Worm (Caenorhabditis elegans): ENCODE measurements around the gene nhr-212.

nhr-212 gene

DNA sequence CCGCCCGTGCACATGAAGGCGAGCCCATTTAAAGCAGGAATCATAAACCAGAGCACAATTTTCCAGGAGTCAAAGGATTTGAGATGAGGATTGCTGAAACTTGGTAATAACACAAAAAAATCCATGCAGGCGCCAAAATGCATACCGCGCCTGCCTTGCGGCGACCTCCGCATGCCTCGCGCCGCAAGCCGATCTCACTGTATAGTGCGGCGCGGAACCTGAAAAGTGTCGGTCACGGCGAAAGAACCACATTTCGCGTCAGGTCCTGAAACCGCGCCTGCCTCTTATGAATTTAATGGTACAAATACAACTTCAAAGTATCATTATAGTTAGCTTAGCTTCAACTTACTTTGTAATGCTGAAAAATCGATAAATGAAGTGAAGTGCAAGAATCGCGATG, 15.9 kb downstream of the nhr-212 start:
- no peak for TF ChIP-seq snpc-4 (GFP tag; optimal IDR thresholded peaks at IDR 0.05)
- TF ChIP-seq snpc-4 (tag; optimal IDR thresholded peaks at IDR 0.05), result peak in 1 of 4 experiments; percentile 1
- peak; percentile 73 for TF ChIP-seq zfh-2 (GFP tag; conservative IDR thresholded peaks at IDR 0.05)
- no peak for TF ChIP-seq ama-1 (optimal IDR thresholded peaks at IDR 0.05)
- TF ChIP-seq ama-1 (GFP tag; optimal IDR thresholded peaks at IDR 0.05), result no peak

DNA sequence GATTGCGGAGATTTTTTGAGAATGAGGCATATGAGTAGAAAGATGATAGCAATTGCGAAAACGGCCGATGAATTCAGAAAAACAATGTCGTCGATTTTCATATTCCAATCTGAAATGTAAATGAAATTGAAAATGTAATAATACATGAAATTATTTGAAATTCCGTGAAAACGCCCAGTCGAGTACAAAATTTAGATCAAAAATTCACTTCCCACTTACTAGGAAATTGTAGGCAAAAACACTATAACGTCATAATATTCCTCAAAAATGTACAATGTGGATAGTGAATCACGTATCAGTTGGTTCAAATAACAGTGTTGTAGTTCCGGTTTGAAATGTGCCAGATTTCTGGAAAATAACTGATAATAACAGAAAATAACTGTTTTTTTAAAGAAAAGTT, 16.6 kb downstream of the nhr-212 start, which contains the start of gene str-256:
str-256 (minus strand) TSS at position 101 of the 400 bp plus-strand sequence.
- TF ChIP-seq Y79H2A.3 (GFP tag; conservative IDR thresholded peaks at IDR 0.05) (no peak), ztf-28 (GFP tag; IDR thresholded peaks at IDR 0.05) (no peak), aptf-3 (GFP tag; IDR thresholded peaks at IDR 0.05) (no peak)

- TF ChIP-seq ztf-28 (GFP tag; IDR thresholded peaks at IDR 0.05), result no peak
- no peak for TF ChIP-seq madf-6 (GFP tag; IDR thresholded peaks at IDR 0.05)
- TF ChIP-seq dpff-1 (tag; optimal IDR thresholded peaks at IDR 0.05), result no peak
- no peak for TF ChIP-seq ets-4 (GFP tag; optimal IDR thresholded peaks at IDR 0.05)
- no peak for TF ChIP-seq nhr-179 (tag; optimal IDR thresholded peaks at IDR 0.05)
- no peak for TF ChIP-seq akir-1 (GFP tag; optimal IDR thresholded peaks at IDR 0.05)
- TF ChIP-seq bed-2 (GFP tag; IDR thresholded peaks at IDR 0.05), result no peak
- no peak for TF ChIP-seq unc-62 (GFP tag; optimal IDR thresholded peaks at IDR 0.05)
- no peak for TF ChIP-seq hlh-26 (GFP tag; conservative IDR thresholded peaks at IDR 0.05)
Measured at ce11 chrV:502803-503273, 18.2 kb downstream of the nhr-212 start, which contains the start of gene T01G6.10. Gene T01G6.10, minus strand, starts transcription at chrV:503223.

DNA sequence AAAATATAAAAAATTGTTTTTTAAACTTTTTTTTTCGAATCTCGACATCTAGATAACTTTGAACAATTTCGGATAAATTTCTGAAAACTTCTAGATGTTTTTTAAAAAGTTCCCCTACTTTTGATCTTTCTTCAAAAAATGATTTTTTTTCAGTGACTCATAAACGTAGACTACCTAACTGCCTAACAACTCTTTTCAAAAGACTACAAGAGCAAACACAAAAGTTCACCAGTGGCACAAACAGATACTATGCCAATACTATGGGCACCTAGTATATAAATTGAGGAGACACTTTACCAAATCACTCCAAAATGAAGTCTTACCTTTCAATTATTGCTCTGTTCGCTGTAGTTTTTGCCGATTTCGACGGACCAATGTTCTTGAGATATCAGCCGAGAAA, 19.1 kb downstream of the nhr-212 start, which contains the start of gene srlf-35:
srlf-35 (plus strand) TSS at position 301 of the 400 bp plus-strand sequence.
- TF ChIP-seq aptf-2 (GFP tag; conservative IDR thresholded peaks at IDR 0.05), result no peak

- TF ChIP-seq zim-3 (tag; optimal IDR thresholded peaks at IDR 0.05), result no peak
- TF ChIP-seq ceh-79 (tag; optimal IDR thresholded peaks at IDR 0.05), result no peak
- no peak for TF ChIP-seq dpl-1 (GFP tag; optimal IDR thresholded peaks at IDR 0.05)
Measured at ce11 chrV:505191-505590, 20.5 kb downstream of the nhr-212 start, which contains the start of gene srlf-19. Gene srlf-19, plus strand, starts transcription at chrV:505491.

ce11 chrV:512420-512819, 27.8 kb downstream of the nhr-212 start, which contains the start of gene srh-37:
Gene srh-37, minus strand, starts transcription at chrV:512520.
- no peak for TF ChIP-seq snpc-1.3 (tag; optimal IDR thresholded peaks at IDR 0.05; ENCODE audit: insufficient read depth)
- no peak for TF ChIP-seq ztf-6 (GFP tag; IDR thresholded peaks at IDR 0.05)
- no peak for TF ChIP-seq attf-5 (GFP tag; optimal IDR thresholded peaks at IDR 0.05)
- no peak for TF ChIP-seq F49E8.2 (tag; optimal IDR thresholded peaks at IDR 0.05; ENCODE audit: insufficient read depth)
- no peak for TF ChIP-seq somi-1 (GFP tag; optimal IDR thresholded peaks at IDR 0.05)
- TF ChIP-seq F22D6.2 (tag; optimal IDR thresholded peaks at IDR 0.05), result no peak
- TF ChIP-seq nfya-1 (tag; optimal IDR thresholded peaks at IDR 0.05; ENCODE audit: borderline replicate concordance, insufficient read depth), result no peak
- TF ChIP-seq aptf-2 (GFP tag; conservative IDR thresholded peaks at IDR 0.05), result no peak
- no peak for TF ChIP-seq ztf-26 (tag; optimal IDR thresholded peaks at IDR 0.05)
- no peak for TF ChIP-seq ztf-18 (tag; optimal IDR thresholded peaks at IDR 0.05)
- no peak for TF ChIP-seq ceh-27 (GFP tag; optimal IDR thresholded peaks at IDR 0.05)
- TF ChIP-seq hrde-1 (tag; optimal IDR thresholded peaks at IDR 0.05; ENCODE audit: borderline replicate concordance), result no peak
- no peak for TF ChIP-seq tlf-1 (GFP tag; optimal IDR thresholded peaks at IDR 0.05)
- TF ChIP-seq hlh-12 (tag; optimal IDR thresholded peaks at IDR 0.05), result no peak
- TF ChIP-seq snpc-1.1 (tag; optimal IDR thresholded peaks at IDR 0.05; ENCODE audit: insufficient read depth), result no peak
- no peak for TF ChIP-seq let-607 (tag; optimal IDR thresholded peaks at IDR 0.05)

All from whole organism, young adult.